Fruit fly (Drosophila melanogaster) whole organism, embryonic: ENCODE results near the gene CG15922.

Source experiments
- CG10979 ChIP-seq: fragments of 200-800 bp; sonication (Bioruptor generic); optimal IDR thresholded peaks from 2 replicates; lab custom pipeline; 2018; ENCODE audit warnings: missing biosample characterization, mild to moderate bottlenecking, missing genetic modification characterization, moderate library complexity
- CG11504 ChIP-seq: fragments of 200-800 bp; sonication (Bioruptor generic); optimal IDR thresholded peaks from 3 replicates; lab custom pipeline; 2019; ENCODE audit warnings: missing biosample characterization, mild to moderate bottlenecking, missing genetic modification characterization, moderate library complexity
- CG12219 ChIP-seq: fragments of 200-800 bp; sonication (Bioruptor generic); optimal IDR thresholded peaks from 3 replicates; lab custom pipeline; 2018; ENCODE audit warnings: missing biosample characterization, mild to moderate bottlenecking, missing genetic modification characterization
- CG12236 ChIP-seq: fragments of 200-800 bp; sonication (Bioruptor generic); optimal IDR thresholded peaks from 2 replicates; lab custom pipeline; 2016; ENCODE audit warnings: missing biosample characterization, missing genetic modification characterization
- CG12769 ChIP-seq: fragments of 200-800 bp; sonication (Bioruptor generic); optimal IDR thresholded peaks from 2 replicates; lab custom pipeline; 2019; ENCODE audit warnings: missing biosample characterization, mild to moderate bottlenecking, missing genetic modification characterization, moderate library complexity
- CG17359 ChIP-seq: fragments of 200-800 bp; sonication (Bioruptor generic); optimal IDR thresholded peaks from 3 replicates; lab custom pipeline; 2018; ENCODE audit warnings: missing biosample characterization, mild to moderate bottlenecking, missing genetic modification characterization, moderate library complexity
- CG1792 ChIP-seq: fragments of 200-800 bp; sonication (Bioruptor generic); optimal IDR thresholded peaks from 2 replicates; lab custom pipeline; 2016; ENCODE audit warnings: missing biosample characterization, missing genetic modification characterization
- CG2116 ChIP-seq: fragments of 200-800 bp; sonication (Bioruptor generic); optimal IDR thresholded peaks from 3 replicates; lab custom pipeline; 2018; ENCODE audit warnings: missing biosample characterization, mild to moderate bottlenecking, missing genetic modification characterization
- CG2875 ChIP-seq: fragments of 200-800 bp; sonication (Bioruptor generic); optimal IDR thresholded peaks from 2 replicates; lab custom pipeline; 2017; ENCODE audit warnings: missing biosample characterization, mild to moderate bottlenecking, missing genetic modification characterization, missing genetic modification reagents
- CG5180 ChIP-seq: fragments of 200-800 bp; sonication (Bioruptor generic); optimal IDR thresholded peaks from 3 replicates; lab custom pipeline; 2017; ENCODE audit warnings: missing biosample characterization, missing genetic modification characterization, mild to moderate bottlenecking, moderate library complexity, missing genetic modification reagents
- CG6272 ChIP-seq: fragments of 200-800 bp; sonication (Bioruptor generic); IDR thresholded peaks from 2 replicates; pipeline ENCODE4 v1.3.6; 2022; ENCODE audit warnings: missing biosample characterization, missing genetic modification characterization
- CG6654 ChIP-seq: fragments of 200-800 bp; sonication (Bioruptor generic); optimal IDR thresholded peaks from 2 replicates; lab custom pipeline; 2017; ENCODE audit warnings: missing biosample characterization, mild to moderate bottlenecking, missing genetic modification characterization
- CG6765 ChIP-seq: fragments of 200-800 bp; sonication (Bioruptor generic); optimal IDR thresholded peaks from 3 replicates; lab custom pipeline; 2017; ENCODE audit warnings: missing biosample characterization, mild to moderate bottlenecking, missing genetic modification characterization
- CG7839 ChIP-seq: fragments of 200-800 bp; sonication (Bioruptor generic); optimal IDR thresholded peaks from 3 replicates; lab custom pipeline; 2018; ENCODE audit warnings: missing biosample characterization, mild to moderate bottlenecking, missing genetic modification characterization, moderate library complexity
- CG7928 ChIP-seq: fragments of 200-800 bp; sonication (Bioruptor generic); optimal IDR thresholded peaks from 2 replicates; lab custom pipeline; 2017; ENCODE audit warnings: missing biosample characterization, mild to moderate bottlenecking, missing genetic modification characterization
- CG7987 ChIP-seq: fragments of 200-800 bp; sonication (Bioruptor generic); optimal IDR thresholded peaks from 2 replicates; lab custom pipeline; 2018; ENCODE audit warnings: missing biosample characterization, mild to moderate bottlenecking, missing genetic modification characterization, moderate library complexity
- CrebB ChIP-seq: fragments of 200-800 bp; sonication (Bioruptor generic); optimal IDR thresholded peaks from 3 replicates; lab custom pipeline; 2018; ENCODE audit warnings: missing biosample characterization, mild to moderate bottlenecking, missing genetic modification characterization
- ERR ChIP-seq: fragments of 200-800 bp; sonication (Bioruptor generic); optimal IDR thresholded peaks from 2 replicates; lab custom pipeline; 2016; ENCODE audit warnings: missing biosample characterization, missing genetic modification characterization
- HLH3B ChIP-seq: fragments of 200-800 bp; sonication (Bioruptor generic); IDR thresholded peaks from 2 replicates; pipeline ENCODE4 v1.3.6; 2022; ENCODE audit warnings: missing biosample characterization, missing genetic modification characterization
- HLH54F ChIP-seq: fragments of 200-800 bp; sonication (Bioruptor generic); optimal IDR thresholded peaks from 3 replicates; lab custom pipeline; 2016; ENCODE audit warnings: missing biosample characterization, missing genetic modification characterization
- Hand ChIP-seq: fragments of 200-800 bp; sonication (Bioruptor generic); optimal IDR thresholded peaks from 2 replicates; lab custom pipeline; 2017; ENCODE audit warnings: mild to moderate bottlenecking, missing biosample characterization, missing genetic modification reagents, missing genetic modification characterization
- HmgZ ChIP-seq: fragments of 200-800 bp; sonication (Bioruptor generic); optimal IDR thresholded peaks from 2 replicates; lab custom pipeline; 2018; ENCODE audit warnings: missing biosample characterization, mild to moderate bottlenecking, missing genetic modification characterization
- Oaz ChIP-seq: fragments of 200-800 bp; sonication (Bioruptor generic); IDR thresholded peaks from 2 replicates; pipeline ENCODE4 v1.3.6; 2022; ENCODE audit warnings: missing biosample characterization, missing genetic modification characterization
- Poxn ChIP-seq: fragments of 200-800 bp; sonication (Bioruptor generic); IDR thresholded peaks from 2 replicates; pipeline ENCODE4 v1.3.6; 2022; ENCODE audit warnings: missing biosample characterization, missing genetic modification characterization
- Rfx ChIP-seq: fragments of 200-800 bp; sonication (Bioruptor generic); IDR thresholded peaks from 2 replicates; pipeline ENCODE4 v1.3.6; 2022; ENCODE audit warnings: missing biosample characterization, missing genetic modification characterization
- Sin3A ChIP-seq: fragments of >200 bp; optimal IDR thresholded peaks from 2 replicates; lab custom pipeline; 2018
- Vsx1 ChIP-seq: fragments of 200-800 bp; sonication (Bioruptor generic); optimal IDR thresholded peaks from 2 replicates; lab custom pipeline; 2017; ENCODE audit warnings: missing biosample characterization, mild to moderate bottlenecking, missing genetic modification characterization, missing genetic modification reagents
- br ChIP-seq: fragments of >200 bp; optimal IDR thresholded peaks from 2 replicates; lab custom pipeline; 2017
- cad ChIP-seq: fragments of >200 bp; optimal IDR thresholded peaks from 2 replicates; lab custom pipeline; 2017; ENCODE audit warnings: missing biosample characterization, missing genetic modification characterization
- chm ChIP-seq: fragments of 200-800 bp; sonication (Bioruptor generic); IDR thresholded peaks from 2 replicates; pipeline ENCODE4 v1.3.6; 2022; ENCODE audit warnings: missing biosample characterization, missing genetic modification characterization
- danr ChIP-seq: fragments of 200-800 bp; sonication (Bioruptor generic); IDR thresholded peaks from 2 replicates; pipeline ENCODE4 v1.3.6; 2022; ENCODE audit warnings: missing biosample characterization, missing genetic modification characterization
- emc ChIP-seq: fragments of 200-800 bp; sonication (Bioruptor generic); optimal IDR thresholded peaks from 2 replicates; lab custom pipeline; 2016; ENCODE audit warnings: missing biosample characterization, missing genetic modification characterization
- ems ChIP-seq: fragments of 200-800 bp; sonication (Bioruptor generic); optimal IDR thresholded peaks from 3 replicates; lab custom pipeline; 2016; ENCODE audit warnings: missing biosample characterization, missing genetic modification characterization
- fd102C ChIP-seq: fragments of 200-800 bp; sonication (Bioruptor generic); optimal IDR thresholded peaks from 2 replicates; lab custom pipeline; 2018; ENCODE audit warnings: missing biosample characterization, mild to moderate bottlenecking, missing genetic modification characterization, moderate library complexity
- ftz-f1 ChIP-seq: fragments of 200-800 bp; sonication (Bioruptor generic); optimal IDR thresholded peaks from 2 replicates; lab custom pipeline; 2016; ENCODE audit warnings: missing biosample characterization, missing genetic modification characterization
- gfzf ChIP-seq: fragments of 200-800 bp; sonication (Bioruptor generic); optimal IDR thresholded peaks from 2 replicates; lab custom pipeline; 2016; ENCODE audit warnings: missing biosample characterization, mild to moderate bottlenecking, missing genetic modification characterization, moderate library complexity
- insv ChIP-seq, 2 experiments: fragments of 200-800 bp; sonication (Bioruptor generic); optimal IDR thresholded peaks; 3 replicates each; lab custom pipeline; 2016 to 2018; ENCODE audit warnings: missing biosample characterization in 2 of 2, missing genetic modification characterization in 2 of 2
- mirr ChIP-seq: fragments of 200-800 bp; sonication (Bioruptor generic); optimal IDR thresholded peaks from 3 replicates; lab custom pipeline; 2018; ENCODE audit warnings: missing biosample characterization, mild to moderate bottlenecking, missing genetic modification characterization
- odd ChIP-seq: fragments of 200-800 bp; sonication (Bioruptor generic); optimal IDR thresholded peaks from 2 replicates; lab custom pipeline; 2017; ENCODE audit warnings: missing biosample characterization, mild to moderate bottlenecking, missing genetic modification characterization
- pb ChIP-seq: fragments of 200-800 bp; sonication (Bioruptor generic); optimal IDR thresholded peaks from 3 replicates; lab custom pipeline; 2016; ENCODE audit warnings: missing biosample characterization, missing genetic modification characterization
- pfk ChIP-seq: fragments of 200-800 bp; sonication (Bioruptor generic); optimal IDR thresholded peaks from 2 replicates; lab custom pipeline; 2018; ENCODE audit warnings: missing biosample characterization, mild to moderate bottlenecking, missing genetic modification characterization, moderate library complexity
- phol ChIP-seq: fragments of 200-800 bp; sonication (Bioruptor generic); optimal IDR thresholded peaks from 3 replicates; lab custom pipeline; 2018; ENCODE audit warnings: missing biosample characterization, mild to moderate bottlenecking, missing genetic modification characterization, moderate library complexity
- pros ChIP-seq: fragments of 200-800 bp; sonication (Bioruptor generic); optimal IDR thresholded peaks from 3 replicates; lab custom pipeline; 2019; ENCODE audit warnings: missing biosample characterization, mild to moderate bottlenecking, missing genetic modification characterization, moderate library complexity
- psq ChIP-seq: fragments of 200-800 bp; sonication (Bioruptor generic); optimal IDR thresholded peaks from 2 replicates; lab custom pipeline; 2017; ENCODE audit warnings: missing biosample characterization, missing genetic modification characterization
- sens ChIP-seq: fragments of 200-800 bp; sonication (Bioruptor generic); peaks from one replicate; lab custom pipeline; 2016; ENCODE audit warnings: missing biosample characterization, missing genetic modification characterization
- ssp ChIP-seq: fragments of 200-800 bp; sonication (Bioruptor generic); IDR thresholded peaks from 2 replicates; pipeline ENCODE4 v1.3.6; 2022; ENCODE audit warnings: missing biosample characterization, missing genetic modification characterization
- stc ChIP-seq: fragments of 200-800 bp; sonication (Bioruptor generic); IDR thresholded peaks from 2 replicates; pipeline ENCODE4 v1.3.6; 2022; ENCODE audit warnings: missing biosample characterization, missing genetic modification characterization
- tll ChIP-seq, 2 experiments: fragments of 200-800 bp in 1 of 2; fragments of >200 bp in 1 of 2; sonication (Bioruptor generic) in 1 of 2; optimal IDR thresholded peaks; 2 replicates each; lab custom pipeline; 2017 to 2019; ENCODE audit warnings: missing biosample characterization in 2 of 2, missing genetic modification characterization in 2 of 2, mild to moderate bottlenecking in 1 of 2, moderate library complexity in 1 of 2
- vvl ChIP-seq: fragments of 200-800 bp; sonication (Bioruptor generic); IDR thresholded peaks from 2 replicates; pipeline ENCODE4 v1.3.6; 2022; ENCODE audit warnings: missing biosample characterization, missing genetic modification characterization
- z ChIP-seq: fragments of 200-800 bp; sonication (Bioruptor generic); IDR thresholded peaks from 3 replicates; pipeline ENCODE4 v1.3.6; 2022; ENCODE audit warnings: missing biosample characterization, missing genetic modification characterization
- zf30C ChIP-seq: fragments of 200-800 bp; sonication (Bioruptor generic); optimal IDR thresholded peaks from 3 replicates; lab custom pipeline; 2018; ENCODE audit warnings: missing biosample characterization, mild to moderate bottlenecking, missing genetic modification characterization
- zfh1 ChIP-seq: fragments of 200-800 bp; sonication (Bioruptor generic); IDR thresholded peaks from 3 replicates; pipeline ENCODE4 v1.3.6; 2022; ENCODE audit warnings: missing biosample characterization, missing genetic modification characterization

CG15922 gene

dm6 chr3R:20555720-20556280 is 4.3 kb downstream of the CG15922 start (continued):
- no peak for TF ChIP-seq Rfx
- no peak for TF ChIP-seq CG7839 (tag; lab: Kevin White, UChicago)
- TF ChIP-seq phol (tag; lab: Kevin White, UChicago): no peak
- no peak for TF ChIP-seq br (lab: Kevin White, UChicago)
- TF ChIP-seq CG12219 (GFP tag; lab: Kevin White, UChicago): peak; percentile 22
- peak; percentile 33; the same call in 1 of the 2 replicates for TF ChIP-seq danr (GFP tag; lab: Robert Waterston, UW)
- TF ChIP-seq chm (GFP tag; lab: Robert Waterston, UW): no peak
- TF ChIP-seq CG2875 (GFP tag; lab: Kevin White, UChicago): peak; percentile 5
- peak; percentile 27 for TF ChIP-seq CG12769 (tag; lab: Kevin White, UChicago)
- no peak for TF ChIP-seq CG6654
- no peak for TF ChIP-seq Poxn
- TF ChIP-seq Sin3A (lab: Kevin White, UChicago): no peak
- no peak for TF ChIP-seq zf30C (GFP tag; lab: Kevin White, UChicago)
- no peak for TF ChIP-seq CG1792 (GFP tag; lab: Kevin White, UChicago)
- TF ChIP-seq ssp: no peak
- peak in 1 of 2 experiments; percentile 35 for TF ChIP-seq insv (GFP tag; optimal IDR thresholded peaks at IDR 0.05; lab: Kevin White, UChicago)
- no peak for TF ChIP-seq CG7987 (GFP tag; lab: Kevin White, UChicago)
- TF ChIP-seq CG6765 (GFP tag; lab: Kevin White, UChicago): no peak
- TF ChIP-seq fd102C (GFP tag; lab: Kevin White, UChicago): peak; percentile 13
- no peak for TF ChIP-seq HLH54F (GFP tag; lab: Kevin White, UChicago)
- TF ChIP-seq CrebB (tag; lab: Kevin White, UChicago): peak; percentile 60
- TF ChIP-seq pb (GFP tag; lab: Kevin White, UChicago): no peak
- TF ChIP-seq cad (GFP tag; lab: Kevin White, UChicago): no peak
- no peak for TF ChIP-seq ERR (GFP tag; lab: Kevin White, UChicago)
- TF ChIP-seq pfk (GFP tag; lab: Kevin White, UChicago): peak; percentile 75
- 0 out of 2 replicates have a peak, but pooled peaks have one; percentile 8 for TF ChIP-seq stc (GFP tag; lab: Robert Waterston, UW)
- TF ChIP-seq gfzf (GFP tag; lab: Kevin White, UChicago): no peak
- TF ChIP-seq zfh1: no peak
- TF ChIP-seq CG6272 (GFP tag; lab: Robert Waterston, UW): no peak
- TF ChIP-seq psq (GFP tag; lab: Kevin White, UChicago): no peak
- TF ChIP-seq CG10979: no peak
- peak in 1 of 2 experiments; percentile 13 for TF ChIP-seq tll (GFP tag; optimal IDR thresholded peaks at IDR 0.05; lab: Kevin White, UChicago)
- peak; percentile 22; the same call in 1 of the 2 replicates for TF ChIP-seq vvl (GFP tag; lab: Robert Waterston, UW)
- TF ChIP-seq CG2116 (GFP tag; lab: Kevin White, UChicago): no peak
- TF ChIP-seq HmgZ (tag; lab: Kevin White, UChicago): peak; percentile 48
- peak; percentile 50 for TF ChIP-seq pros (GFP tag; lab: Kevin White, UChicago)
- peak; percentile 49 for TF ChIP-seq Vsx1
- TF ChIP-seq odd: peak; percentile 53
- no peak for TF ChIP-seq CG7928 (GFP tag; lab: Kevin White, UChicago)
- no peak for TF ChIP-seq emc (GFP tag; lab: Kevin White, UChicago)
- no peak for TF ChIP-seq CG12236 (GFP tag; lab: Kevin White, UChicago)
- TF ChIP-seq HLH3B (GFP tag; lab: Robert Waterston, UW): no peak
- no peak for TF ChIP-seq z (GFP tag; lab: Robert Waterston, UW)
- peak; percentile 97 for TF ChIP-seq mirr (GFP tag; lab: Kevin White, UChicago)
- no peak for TF ChIP-seq CG11504 (tag; lab: Kevin White, UChicago)
- TF ChIP-seq Oaz (GFP tag; lab: Robert Waterston, UW): no peak
- TF ChIP-seq CG17359 (tag; lab: Kevin White, UChicago): no peak
- peak; percentile 46 for TF ChIP-seq Hand (GFP tag; lab: Kevin White, UChicago)
- no peak for TF ChIP-seq ftz-f1
- TF ChIP-seq ems: no peak
- no peak for TF ChIP-seq sens (GFP tag; lab: Kevin White, UChicago)
- TF ChIP-seq CG5180 (GFP tag; lab: Kevin White, UChicago): peak; percentile 89
